Fruit fly (Drosophila melanogaster): ENCODE data around the gene CG3088.

dm6 chr3L:9571629-9572028 is 29.5 kb downstream of the CG3088 start:
- TF ChIP-seq kay (GFP tag; ENCODE audit: borderline replicate concordance), result no peak
- TF ChIP-seq cic (GFP tag; optimal IDR thresholded peaks at IDR 0.05), result no peak
- no peak for TF ChIP-seq Crg-1 (GFP tag; optimal IDR thresholded peaks at IDR 0.05)
- TF ChIP-seq tj (GFP tag; optimal IDR thresholded peaks at IDR 0.05), result no peak
- TF ChIP-seq CG33017 (tag; optimal IDR thresholded peaks at IDR 0.05), result no peak
- no peak for TF ChIP-seq CG1620 (GFP tag; optimal IDR thresholded peaks at IDR 0.05)
- no peak for TF ChIP-seq pad (GFP tag; optimal IDR thresholded peaks at IDR 0.05)
- no peak for TF ChIP-seq CG5204 (GFP tag; optimal IDR thresholded peaks at IDR 0.05)

Data from whole organism, adult.